Worm (Caenorhabditis elegans) whole organism, late embryonic: ENCODE data around the gene tbx-36.
A peak's percentile ranks its signal among the peaks of the same experiment; 100 is the strongest.

Experiments used
- C38D4.7 ChIP-seq: fragments of 200-800 bp; sonication (Bioruptor generic); optimal IDR thresholded peaks from 2 replicates; lab custom pipeline; 2018; ENCODE audit warnings: mild to moderate bottlenecking, missing genetic modification characterization, moderate library complexity, missing compliant biosample characterization
- F13H6.1 ChIP-seq: sonication (generic microtip); optimal IDR thresholded peaks from 2 replicates; lab custom pipeline; 2016; ENCODE audit warnings: missing genetic modification characterization, missing compliant biosample characterization
- T23F11.4 ChIP-seq: fragments of 200-800 bp; sonication (Bioruptor generic); optimal IDR thresholded peaks from 2 replicates; lab custom pipeline; 2018; ENCODE audit warnings: mild to moderate bottlenecking, missing genetic modification characterization, missing compliant biosample characterization
- ahr-1 ChIP-seq: sonication (generic microtip); optimal IDR thresholded peaks from 2 replicates; lab custom pipeline; 2016; ENCODE audit warnings: missing genetic modification characterization, missing compliant biosample characterization
- ama-1 ChIP-seq: fragments of 150-350 bp; optimal IDR thresholded peaks from 2 replicates; lab custom pipeline; 2014
- ceh-18 ChIP-seq: sonication (generic microtip); optimal IDR thresholded peaks from 2 replicates; lab custom pipeline; 2016; ENCODE audit warnings: missing genetic modification characterization, missing compliant biosample characterization
- ceh-22 ChIP-seq: sonication (generic microtip); optimal IDR thresholded peaks from 2 replicates; lab custom pipeline; 2017; ENCODE audit warnings: missing biosample characterization, missing genetic modification characterization
- ceh-30 ChIP-seq: fragments of 150-350 bp; optimal IDR thresholded peaks from 2 replicates; lab custom pipeline; 2014; ENCODE audit warnings: missing biosample characterization, missing genetic modification characterization
- ceh-31 ChIP-seq: sonication (generic microtip); optimal IDR thresholded peaks from 2 replicates; lab custom pipeline; 2016; ENCODE audit warnings: missing genetic modification characterization, missing compliant biosample characterization
- ceh-45 ChIP-seq: fragments of 200-800 bp; sonication (Bioruptor generic); IDR thresholded peaks from 2 replicates; pipeline ENCODE4 v1.3.6; 2022; ENCODE audit warnings: missing genetic modification reagents, missing genetic modification characterization, missing compliant biosample characterization
- ceh-48 ChIP-seq: sonication (generic microtip); optimal IDR thresholded peaks from 2 replicates; lab custom pipeline; 2016; ENCODE audit warnings: missing genetic modification characterization, inconsistent platforms, missing compliant biosample characterization
- ceh-6 ChIP-seq: fragments of 200-800 bp; sonication (Bioruptor generic); optimal IDR thresholded peaks from 2 replicates; lab custom pipeline; 2018; ENCODE audit warnings: mild to moderate bottlenecking, missing genetic modification characterization, missing compliant biosample characterization
- dmd-4 ChIP-seq: sonication (generic microtip); optimal IDR thresholded peaks from 2 replicates; lab custom pipeline; 2016; ENCODE audit warnings: borderline replicate concordance, missing genetic modification characterization, missing compliant biosample characterization
- elt-4 ChIP-seq: sonication (generic microtip); optimal IDR thresholded peaks from 2 replicates; lab custom pipeline; 2016; ENCODE audit warnings: missing genetic modification characterization, missing compliant biosample characterization
- ets-4 ChIP-seq: sonication (generic microtip); optimal IDR thresholded peaks from 2 replicates; lab custom pipeline; 2016; ENCODE audit warnings: missing genetic modification characterization, missing compliant biosample characterization
- fax-1 ChIP-seq: sonication (generic microtip); optimal IDR thresholded peaks from 2 replicates; lab custom pipeline; 2016; ENCODE audit warnings: missing genotype, missing genetic modification characterization, missing compliant biosample characterization
- fkh-10 ChIP-seq: fragments of 150-350 bp; optimal IDR thresholded peaks from 2 replicates; lab custom pipeline; 2014; ENCODE audit warnings: missing biosample characterization, missing genetic modification reagents, missing genetic modification characterization
- fkh-6 ChIP-seq: sonication (generic microtip); optimal IDR thresholded peaks from 2 replicates; lab custom pipeline; 2016; ENCODE audit warnings: missing genetic modification characterization, missing compliant biosample characterization
- hlh-15 ChIP-seq: sonication (generic microtip); optimal IDR thresholded peaks from 2 replicates; lab custom pipeline; 2016; ENCODE audit warnings: missing genetic modification characterization, missing compliant biosample characterization
- hlh-8 ChIP-seq: sonication (generic microtip); optimal IDR thresholded peaks from 2 replicates; lab custom pipeline; 2016; ENCODE audit warnings: missing genotype, missing genetic modification characterization, missing compliant biosample characterization
- lin-11 ChIP-seq: fragments of 200-800 bp; sonication (Bioruptor generic); optimal IDR thresholded peaks from 2 replicates; lab custom pipeline; 2018; ENCODE audit warnings: mild to moderate bottlenecking, missing genetic modification characterization, missing compliant biosample characterization
- madf-2 ChIP-seq: sonication (generic microtip); optimal IDR thresholded peaks from 2 replicates; lab custom pipeline; 2017; ENCODE audit warnings: missing genetic modification characterization, missing compliant biosample characterization
- nhr-11 ChIP-seq: fragments of 150-350 bp; optimal IDR thresholded peaks from 2 replicates; lab custom pipeline; 2014; ENCODE audit warnings: missing biosample characterization, missing genetic modification characterization
- nhr-232 ChIP-seq: sonication (generic microtip); optimal IDR thresholded peaks from 2 replicates; lab custom pipeline; 2016; ENCODE audit warnings: missing genetic modification characterization, missing compliant biosample characterization
- npax-4 ChIP-seq: sonication (generic microtip); optimal IDR thresholded peaks from 2 replicates; lab custom pipeline; 2016; ENCODE audit warnings: missing genetic modification characterization, missing compliant biosample characterization
- pha-2 ChIP-seq: sonication (generic microtip); optimal IDR thresholded peaks from 2 replicates; lab custom pipeline; 2017; ENCODE audit warnings: mild to moderate bottlenecking, missing genetic modification characterization, missing compliant biosample characterization
- pha-4 ChIP-seq: fragments of 150-350 bp; optimal IDR thresholded peaks from 2 replicates; lab custom pipeline; 2018; ENCODE audit warnings: missing biosample characterization, missing genetic modification reagents, missing genetic modification characterization
- ref-2 ChIP-seq: sonication (generic microtip); optimal IDR thresholded peaks from 2 replicates; lab custom pipeline; 2016; ENCODE audit warnings: missing genetic modification characterization, missing compliant biosample characterization
- rnt-1 ChIP-seq: sonication (generic microtip); optimal IDR thresholded peaks from 2 replicates; lab custom pipeline; 2016; ENCODE audit warnings: missing genetic modification characterization, missing compliant biosample characterization
- sdc-2 ChIP-seq: sonication (generic microtip); optimal IDR thresholded peaks from 2 replicates; lab custom pipeline; 2016; ENCODE audit warnings: missing genotype, missing genetic modification characterization, missing compliant biosample characterization
- syd-9 ChIP-seq: sonication (generic microtip); optimal IDR thresholded peaks from 2 replicates; lab custom pipeline; 2016; ENCODE audit warnings: mild to moderate bottlenecking, missing genetic modification characterization, moderate library complexity, missing compliant biosample characterization
- ttx-3 ChIP-seq: sonication (generic microtip); optimal IDR thresholded peaks from 2 replicates; lab custom pipeline; 2016; ENCODE audit warnings: missing genetic modification reagents, missing genetic modification characterization, missing compliant biosample characterization
- unc-3 ChIP-seq, 2 experiments: fragments of 200-800 bp in 1 of 2; sonication (Bioruptor generic) in 1 of 2; sonication (generic microtip) in 1 of 2; conservative IDR thresholded peaks in 1 of 2; optimal IDR thresholded peaks in 1 of 2; 2 replicates each; pipeline versions ENCODE4 v1.3.6 to Lab custom; 2016 to 2022; ENCODE audit warnings: missing compliant biosample characterization in 2 of 2, missing genetic modification characterization in 2 of 2, missing genetic modification reagents in 1 of 2
- unc-55 ChIP-seq: sonication (generic microtip); optimal IDR thresholded peaks from 2 replicates; lab custom pipeline; 2017; ENCODE audit warnings: missing biosample characterization, missing genetic modification reagents, missing genetic modification characterization
- ztf-16 ChIP-seq: sonication (generic microtip); optimal IDR thresholded peaks from 2 replicates; lab custom pipeline; 2017; ENCODE audit warnings: missing genetic modification characterization, missing compliant biosample characterization

tbx-36 gene

DNA sequence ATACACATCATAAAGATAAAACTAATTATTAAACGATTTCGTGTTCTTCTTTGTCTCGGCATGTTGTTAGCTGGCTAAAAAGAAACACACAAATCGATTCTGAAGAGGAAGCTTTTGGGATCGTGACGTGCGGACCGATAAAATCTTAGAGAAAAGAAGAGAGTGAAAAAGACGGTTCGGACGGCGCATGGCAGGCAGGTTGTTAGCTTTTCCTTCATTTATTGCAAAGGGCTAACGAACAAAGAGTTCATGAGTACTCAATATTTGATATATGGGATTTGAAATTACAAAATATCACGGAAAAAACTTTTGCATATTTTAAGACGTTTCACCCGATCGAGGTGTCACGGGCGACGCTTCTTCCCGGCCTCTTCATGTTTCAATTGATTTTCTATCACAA lies 4.7 kb upstream of the tbx-36 start, which contains the start of gene ZK829.3:
Gene ZK829.3 (minus strand): TSS at position 101 of the 400 bp plus-strand sequence.
- TF ChIP-seq ceh-18 (tag; lab: Kevin White, UChicago), result no peak
- no peak for TF ChIP-seq C38D4.7 (GFP tag; lab: Kevin White, UChicago)
- TF ChIP-seq ceh-30, result no peak
- TF ChIP-seq ztf-16 (tag; lab: Kevin White, UChicago), result no peak
- no peak for TF ChIP-seq madf-2 (tag; lab: Kevin White, UChicago)
- TF ChIP-seq fkh-6 (tag; lab: Kevin White, UChicago), result no peak
- TF ChIP-seq fax-1, result no peak
- no peak for TF ChIP-seq ceh-31
- TF ChIP-seq ceh-22 (tag; lab: Kevin White, UChicago), result no peak
- no peak for TF ChIP-seq ama-1 (lab: Kevin White, UChicago)
- TF ChIP-seq nhr-232, result no peak
- no peak for TF ChIP-seq rnt-1 (tag; lab: Kevin White, UChicago)
- no peak for TF ChIP-seq fkh-10
- no peak for TF ChIP-seq ahr-1 (tag; lab: Kevin White, UChicago)

DNA sequence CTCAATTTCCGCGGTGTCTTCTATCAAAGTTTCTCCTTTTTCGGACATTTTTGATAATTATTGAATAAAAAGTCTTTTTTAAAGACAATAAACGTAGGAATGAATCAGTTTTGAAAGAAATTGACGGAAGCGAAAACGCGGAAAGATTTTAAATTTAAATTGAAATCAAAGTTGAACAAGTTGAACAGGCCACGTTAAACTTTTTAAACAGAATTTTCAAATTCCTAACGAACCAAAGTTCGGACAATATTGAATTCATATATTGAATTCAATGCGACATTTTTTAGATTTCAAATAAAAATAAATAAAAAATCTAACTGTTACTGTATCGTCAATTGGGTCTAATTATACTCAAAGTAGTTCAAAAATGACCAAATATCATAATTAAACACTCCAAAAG lies 653 bp upstream of the tbx-36 start, which contains the start of gene hdl-1:
Gene hdl-1 (minus strand): TSS at position 101 of the 400 bp plus-strand sequence.
- no peak for TF ChIP-seq unc-3 (GFP tag; conservative IDR thresholded peaks at IDR 0.05; lab: Robert Waterston, UW)
- TF ChIP-seq unc-3 (tag; optimal IDR thresholded peaks at IDR 0.05; lab: Kevin White, UChicago), result no peak
- no peak for TF ChIP-seq ceh-48 (tag; lab: Kevin White, UChicago)
- no peak for TF ChIP-seq ref-2 (tag; lab: Kevin White, UChicago)
- no peak for TF ChIP-seq fkh-10
- no peak for TF ChIP-seq dmd-4 (tag; lab: Kevin White, UChicago)
- no peak for TF ChIP-seq fax-1
- TF ChIP-seq ets-4, result no peak
- TF ChIP-seq lin-11, result no peak
- no peak for TF ChIP-seq ztf-16 (tag; lab: Kevin White, UChicago)
- TF ChIP-seq ttx-3, result no peak
- no peak for TF ChIP-seq fkh-6 (tag; lab: Kevin White, UChicago)
- no peak for TF ChIP-seq hlh-15 (tag; lab: Kevin White, UChicago)
- TF ChIP-seq elt-4, result no peak
- TF ChIP-seq pha-4 (tag; lab: Kevin White, UChicago), result no peak
- TF ChIP-seq ceh-6 (GFP tag; lab: Kevin White, UChicago), result no peak
- TF ChIP-seq syd-9 (tag; lab: Kevin White, UChicago), result no peak
- TF ChIP-seq sdc-2, result no peak
- TF ChIP-seq nhr-232, result no peak
- TF ChIP-seq ceh-45 (GFP tag; lab: Robert Waterston, UW), result no peak
- no peak for TF ChIP-seq ceh-18 (tag; lab: Kevin White, UChicago)

DNA sequence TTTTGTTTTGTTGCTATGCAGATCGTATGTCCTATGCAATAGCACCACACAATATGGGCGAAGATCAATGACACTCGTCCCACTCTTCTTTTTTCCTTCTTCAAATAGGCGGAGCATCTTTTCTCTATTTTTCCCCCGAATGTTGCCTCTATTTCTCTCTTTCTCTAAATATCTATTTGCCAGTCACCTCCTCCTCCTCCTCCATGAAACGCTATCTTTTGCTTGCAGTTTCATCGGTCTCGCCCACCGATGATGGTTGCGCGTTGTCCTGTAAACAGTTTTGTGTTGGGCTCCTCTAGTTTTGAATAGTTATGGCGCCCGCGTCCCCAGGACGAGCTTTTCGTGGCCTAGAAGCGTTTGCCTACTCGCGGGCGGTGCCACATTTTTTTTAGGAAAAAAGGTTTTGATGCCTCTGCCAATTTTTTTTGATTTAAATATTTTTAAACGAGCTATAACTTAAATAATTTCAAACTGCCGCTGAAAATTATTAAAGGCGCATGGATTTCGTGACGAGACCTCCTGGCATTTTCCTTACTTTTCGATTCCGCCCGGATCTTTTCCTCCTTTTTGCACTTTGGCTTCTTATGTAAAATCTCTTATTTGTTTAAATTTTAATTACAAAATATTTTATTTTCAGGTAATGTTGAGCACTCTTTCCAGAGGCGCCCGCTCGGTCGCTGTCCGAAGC lies 2.4 kb downstream of the tbx-36 start, which contains the start of gene gdh-1:
Gene gdh-1 (plus strand): TSS at position 638 of the 688 bp plus-strand sequence.
- no peak for TF ChIP-seq T23F11.4 (GFP tag; lab: Kevin White, UChicago)
- no peak for TF ChIP-seq nhr-11 (tag; lab: Kevin White, UChicago)
- TF ChIP-seq syd-9 (tag; lab: Kevin White, UChicago), result no peak
- no peak for TF ChIP-seq hlh-8 (tag; lab: Kevin White, UChicago)
- peak; percentile 10 for TF ChIP-seq ceh-18 (tag; lab: Kevin White, UChicago)
- TF ChIP-seq unc-55 (GFP tag; lab: Kevin White, UChicago), result no peak
- TF ChIP-seq rnt-1 (tag; lab: Kevin White, UChicago), result no peak
- TF ChIP-seq F13H6.1 (tag; lab: Kevin White, UChicago), result no peak
- TF ChIP-seq pha-2 (tag; lab: Kevin White, UChicago), result no peak

DNA sequence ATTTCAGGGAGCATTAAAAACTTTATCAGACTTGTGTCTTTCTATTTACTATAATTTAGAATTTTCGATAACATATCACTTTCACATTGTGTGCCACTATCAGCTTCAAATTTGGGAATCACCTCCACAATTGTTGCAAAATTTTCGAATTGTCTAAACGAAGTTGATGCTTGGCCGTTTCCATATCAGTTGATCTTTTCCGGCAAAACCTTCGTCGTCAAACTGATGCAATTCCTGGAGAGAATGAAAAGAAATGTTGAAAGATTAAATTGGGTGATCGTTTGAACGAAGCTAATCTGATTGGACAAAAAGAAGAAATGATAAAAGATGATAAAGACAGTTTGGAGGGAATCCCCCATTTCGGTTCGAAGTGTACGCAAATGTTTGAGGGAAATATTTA lies 5.2 kb downstream of the tbx-36 start:
- no peak for TF ChIP-seq npax-4 (tag; lab: Kevin White, UChicago)
- TF ChIP-seq ref-2 (tag; lab: Kevin White, UChicago), result no peak
- no peak for TF ChIP-seq elt-4
- no peak for TF ChIP-seq fkh-10
- no peak for TF ChIP-seq unc-55 (GFP tag; lab: Kevin White, UChicago)
- TF ChIP-seq ceh-6 (GFP tag; lab: Kevin White, UChicago), result no peak
- no peak for TF ChIP-seq dmd-4 (tag; lab: Kevin White, UChicago)
